Worm (Caenorhabditis elegans) whole organism, L2 larva: ENCODE measurements around the gene Y37E11AM.3.

Experiments used
- C34F6.9 ChIP-seq: fragments of 150-350 bp; optimal IDR thresholded peaks from 2 replicates; lab custom pipeline; 2014; ENCODE audit warnings: missing biosample characterization, missing genetic modification characterization
- F13H6.1 ChIP-seq: sonication (generic microtip); optimal IDR thresholded peaks from 2 replicates; lab custom pipeline; 2016; ENCODE audit warnings: missing genetic modification characterization, missing compliant biosample characterization
- R02D3.7 ChIP-seq: fragments of 150-350 bp; optimal IDR thresholded peaks from 2 replicates; lab custom pipeline; 2014; ENCODE audit warnings: missing biosample characterization, missing genetic modification characterization
- Y55F3AM.14 ChIP-seq: fragments of 200-800 bp; sonication (Bioruptor generic); optimal IDR thresholded peaks from 2 replicates; lab custom pipeline; 2018; ENCODE audit warnings: mild to moderate bottlenecking, missing genetic modification characterization, missing compliant biosample characterization
- ZK546.5 ChIP-seq: sonication (generic microtip); optimal IDR thresholded peaks from 2 replicates; lab custom pipeline; 2017; ENCODE audit warnings: missing biosample characterization, missing genetic modification characterization
- alr-1 ChIP-seq: fragments of 150-350 bp; optimal IDR thresholded peaks from 2 replicates; lab custom pipeline; 2014; ENCODE audit warnings: missing biosample characterization, missing genetic modification characterization
- aly-2 ChIP-seq: fragments of 150-350 bp; optimal IDR thresholded peaks from 2 replicates; lab custom pipeline; 2014; ENCODE audit warnings: missing biosample characterization, missing genetic modification characterization
- ama-1 ChIP-seq: fragments of 150-350 bp; optimal IDR thresholded peaks from 2 replicates; lab custom pipeline; 2018; ENCODE audit warnings: inconsistent platforms
- blmp-1 ChIP-seq: sonication (generic microtip); optimal IDR thresholded peaks from 2 replicates; lab custom pipeline; 2017; ENCODE audit warnings: missing genetic modification characterization, mild to moderate bottlenecking, missing compliant biosample characterization, antibody characterized with exemption, moderate library complexity; ENCODE audit not compliant: insufficient read depth
- ceh-16 ChIP-seq: fragments of 150-350 bp; optimal IDR thresholded peaks from 2 replicates; lab custom pipeline; 2014; ENCODE audit warnings: missing biosample characterization, missing genetic modification characterization
- ceh-82 ChIP-seq: fragments of 150-350 bp; optimal IDR thresholded peaks from 2 replicates; lab custom pipeline; 2014; ENCODE audit warnings: missing biosample characterization, missing genetic modification characterization
- crh-2 ChIP-seq: sonication (generic microtip); optimal IDR thresholded peaks from 2 replicates; lab custom pipeline; 2017; ENCODE audit warnings: missing biosample characterization, missing genetic modification characterization
- dmd-4 ChIP-seq: sonication (generic microtip); optimal IDR thresholded peaks from 2 replicates; lab custom pipeline; 2017; ENCODE audit warnings: missing biosample characterization, missing genetic modification characterization
- egl-27 ChIP-seq: sonication (generic microtip); optimal IDR thresholded peaks from 3 replicates; lab custom pipeline; 2017; ENCODE audit warnings: missing biosample characterization, missing genetic modification reagents, missing genetic modification characterization
- elt-1 ChIP-seq: fragments of 150-350 bp; optimal IDR thresholded peaks from 2 replicates; lab custom pipeline; 2014; ENCODE audit warnings: missing biosample characterization, missing genetic modification characterization
- elt-3 ChIP-seq: sonication (generic microtip); optimal IDR thresholded peaks from 2 replicates; lab custom pipeline; 2017; ENCODE audit warnings: missing biosample characterization, missing genetic modification characterization
- fos-1 ChIP-seq: fragments of 150-350 bp; optimal IDR thresholded peaks from 2 replicates; lab custom pipeline; 2014; ENCODE audit warnings: missing biosample characterization, missing genetic modification characterization
- gmeb-1 ChIP-seq: fragments of 150-350 bp; optimal IDR thresholded peaks from 2 replicates; lab custom pipeline; 2014; ENCODE audit warnings: missing biosample characterization, missing genetic modification characterization
- lin-11 ChIP-seq: fragments of 150-350 bp; sonication (generic microtip); optimal IDR thresholded peaks from 2 replicates; lab custom pipeline; 2014; ENCODE audit warnings: missing biosample characterization, missing genetic modification characterization, inconsistent platforms, mixed read lengths
- lin-13 ChIP-seq: fragments of 150-350 bp; optimal IDR thresholded peaks from 2 replicates; lab custom pipeline; 2014; ENCODE audit warnings: missing biosample characterization, missing genetic modification reagents, missing genetic modification characterization
- lin-39 ChIP-seq: fragments of 150-350 bp; optimal IDR thresholded peaks from 2 replicates; lab custom pipeline; 2014; ENCODE audit warnings: missing biosample characterization, missing genetic modification reagents, missing genetic modification characterization
- lsy-2 ChIP-seq, 2 experiments: fragments of 150-350 bp in 1 of 2; sonication (generic microtip) in 1 of 2; optimal IDR thresholded peaks; 2 replicates each; lab custom pipeline; 2014 to 2017; ENCODE audit warnings: missing biosample characterization in 2 of 2, missing genetic modification characterization in 2 of 2
- mab-5 ChIP-seq: fragments of 150-350 bp; optimal IDR thresholded peaks from 2 replicates; lab custom pipeline; 2014; ENCODE audit warnings: missing biosample characterization, missing genetic modification characterization
- mbf-1 ChIP-seq: sonication (generic microtip); optimal IDR thresholded peaks from 2 replicates; lab custom pipeline; 2017; ENCODE audit warnings: missing biosample characterization, missing genetic modification characterization
- mdl-1 ChIP-seq, 2 experiments: fragments of 150-350 bp in 1 of 2; sonication (generic microtip) in 1 of 2; optimal IDR thresholded peaks; 2 replicates each; lab custom pipeline; 2017; ENCODE audit warnings: missing biosample characterization in 2 of 2, missing genetic modification characterization in 2 of 2
- nhr-10 ChIP-seq: sonication (generic microtip); optimal IDR thresholded peaks from 2 replicates; lab custom pipeline; 2017; ENCODE audit warnings: missing biosample characterization, missing genetic modification characterization
- nhr-11 ChIP-seq: fragments of 150-350 bp; optimal IDR thresholded peaks from 2 replicates; lab custom pipeline; 2014; ENCODE audit warnings: missing biosample characterization, missing genetic modification characterization
- nhr-12 ChIP-seq: fragments of 150-350 bp; optimal IDR thresholded peaks from 2 replicates; lab custom pipeline; 2014; ENCODE audit warnings: missing biosample characterization, missing genetic modification characterization
- nhr-129 ChIP-seq: fragments of 150-350 bp; optimal IDR thresholded peaks from 2 replicates; lab custom pipeline; 2014; ENCODE audit warnings: missing biosample characterization, missing genetic modification characterization
- nhr-21 ChIP-seq: fragments of 150-350 bp; optimal IDR thresholded peaks from 2 replicates; lab custom pipeline; 2014; ENCODE audit warnings: missing biosample characterization, missing genetic modification characterization
- nhr-23 ChIP-seq: fragments of 150-350 bp; optimal IDR thresholded peaks from 2 replicates; lab custom pipeline; 2014; ENCODE audit warnings: missing biosample characterization, missing genetic modification reagents, missing genetic modification characterization
- nhr-237 ChIP-seq: fragments of 150-350 bp; optimal IDR thresholded peaks from 2 replicates; lab custom pipeline; 2014; ENCODE audit warnings: missing biosample characterization, missing genetic modification characterization
- nhr-25 ChIP-seq: fragments of 150-350 bp; sonication (generic microtip); optimal IDR thresholded peaks from 3 replicates; lab custom pipeline; 2014; ENCODE audit warnings: missing biosample characterization, missing genetic modification characterization
- nhr-6 ChIP-seq: fragments of 150-350 bp; optimal IDR thresholded peaks from 2 replicates; lab custom pipeline; 2014; ENCODE audit warnings: missing biosample characterization, missing genetic modification characterization
- nhr-77 ChIP-seq: fragments of 150-350 bp; optimal IDR thresholded peaks from 2 replicates; lab custom pipeline; 2014; ENCODE audit warnings: missing biosample characterization, missing genetic modification characterization
- peb-1 ChIP-seq: fragments of 150-350 bp; optimal IDR thresholded peaks from 2 replicates; lab custom pipeline; 2014; ENCODE audit warnings: missing biosample characterization, missing genetic modification characterization
- sem-4 ChIP-seq: fragments of 150-350 bp; optimal IDR thresholded peaks from 2 replicates; lab custom pipeline; 2014; ENCODE audit warnings: missing biosample characterization, missing genetic modification reagents, missing genetic modification characterization
- skn-1 ChIP-seq: sonication (generic microtip); optimal IDR thresholded peaks from 2 replicates; lab custom pipeline; 2017; ENCODE audit warnings: missing biosample characterization, missing genetic modification characterization
- sma-3 ChIP-seq: sonication (generic microtip); optimal IDR thresholded peaks from 2 replicates; lab custom pipeline; 2016; ENCODE audit warnings: missing genetic modification reagents, missing genetic modification characterization, missing compliant biosample characterization
- sma-9 ChIP-seq, 2 experiments: fragments of 150-350 bp in 1 of 2; sonication (generic microtip) in 1 of 2; optimal IDR thresholded peaks; 2 replicates each; lab custom pipeline; 2014 to 2016; ENCODE audit warnings: missing genetic modification characterization in 2 of 2, mild to moderate bottlenecking in 1 of 2, missing biosample characterization in 1 of 2, missing compliant biosample characterization in 1 of 2, missing genetic modification reagents in 1 of 2, moderate library complexity in 1 of 2
- snpc-4 ChIP-seq: fragments of 150-350 bp; optimal IDR thresholded peaks from 2 replicates; lab custom pipeline; 2014; ENCODE audit warnings: missing biosample characterization, missing genetic modification characterization
- unc-39 ChIP-seq: fragments of 150-350 bp; optimal IDR thresholded peaks from 2 replicates; lab custom pipeline; 2014; ENCODE audit warnings: missing biosample characterization, missing genetic modification characterization
- unc-55 ChIP-seq: fragments of 150-350 bp; sonication (generic microtip); optimal IDR thresholded peaks from 3 replicates; lab custom pipeline; 2014; ENCODE audit warnings: missing biosample characterization, missing genetic modification reagents, missing genetic modification characterization
- unc-62 ChIP-seq: fragments of 150-350 bp; optimal IDR thresholded peaks from 2 replicates; lab custom pipeline; 2014; ENCODE audit warnings: missing biosample characterization, missing genetic modification reagents, missing genetic modification characterization
- zag-1 ChIP-seq: fragments of 150-350 bp; optimal IDR thresholded peaks from 2 replicates; lab custom pipeline; 2014; ENCODE audit warnings: missing biosample characterization, missing genetic modification characterization
- ztf-1 ChIP-seq: fragments of 200-800 bp; sonication (Bioruptor generic); conservative IDR thresholded peaks from 2 replicates; pipeline ENCODE4 v1.3.6; 2022; ENCODE audit warnings: missing genetic modification characterization, missing compliant biosample characterization
- ztf-11 ChIP-seq: sonication (generic microtip); optimal IDR thresholded peaks from 2 replicates; lab custom pipeline; 2017; ENCODE audit warnings: missing biosample characterization, missing genetic modification characterization
- ztf-4 ChIP-seq: fragments of 150-350 bp; optimal IDR thresholded peaks from 2 replicates; lab custom pipeline; 2014; ENCODE audit warnings: missing biosample characterization, missing genetic modification characterization

The Y37E11AM.3 gene

DNA sequence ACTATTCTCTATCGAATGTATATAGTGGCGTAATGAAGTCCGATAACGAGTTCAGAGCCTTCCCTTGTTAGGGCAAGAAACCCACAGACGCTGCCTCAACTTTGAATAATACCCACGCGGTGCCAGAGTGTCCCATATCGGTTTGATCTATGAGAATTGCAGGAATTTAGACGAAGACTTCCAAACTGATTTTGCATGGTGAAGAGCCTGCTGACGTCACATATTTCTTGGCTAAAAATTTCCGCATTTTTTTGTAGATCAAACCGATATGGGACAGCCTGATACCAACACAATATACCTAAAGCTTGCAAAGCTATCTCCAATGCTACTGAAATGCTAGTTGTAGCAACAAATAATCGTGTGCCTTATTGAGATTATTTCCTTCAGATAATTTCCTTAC is 22.9 kb upstream of the Y37E11AM.3 start:
- no peak for TF ChIP-seq nhr-6
- no peak for TF ChIP-seq ztf-11 (tag; lab: Kevin White, UChicago)
- no peak for TF ChIP-seq nhr-25 (tag; lab: Kevin White, UChicago)
- TF ChIP-seq skn-1 (tag; lab: Kevin White, UChicago): no peak
- TF ChIP-seq nhr-21 (tag; lab: Kevin White, UChicago): no peak
- no peak for TF ChIP-seq zag-1 (tag; lab: Kevin White, UChicago)
- TF ChIP-seq mbf-1: no peak

DNA sequence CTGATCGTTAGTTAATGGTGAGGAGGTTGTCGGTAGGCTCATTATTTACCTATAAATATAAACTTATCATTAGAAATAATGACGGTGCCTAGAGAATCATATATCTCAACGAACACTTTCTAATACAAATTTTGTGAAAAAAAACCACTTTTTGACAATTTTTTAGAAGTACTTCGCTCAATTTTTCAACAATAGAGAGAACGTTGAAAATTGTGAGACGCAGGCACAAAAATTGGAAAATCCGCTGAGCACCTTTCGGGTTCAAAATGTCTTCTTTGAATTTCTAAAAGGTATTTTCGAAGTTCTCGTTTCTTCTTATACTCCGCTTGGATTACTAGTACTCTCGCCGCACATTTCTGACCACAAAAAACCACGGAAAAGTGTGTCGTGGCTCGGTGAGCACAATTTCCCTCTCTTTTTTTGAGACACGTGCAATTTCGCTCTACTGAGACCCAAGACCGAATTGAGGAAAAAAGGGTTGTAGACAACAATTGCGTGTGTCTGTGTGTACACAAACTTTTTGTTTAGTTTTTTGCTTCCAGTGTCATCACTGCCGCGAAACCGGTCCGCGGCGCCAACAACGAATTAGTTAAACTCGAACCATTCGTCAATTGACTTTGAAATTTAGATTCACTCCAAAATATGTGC is 22.0 kb upstream of the Y37E11AM.3 start, which contains the start of gene nape-1:
Gene nape-1, minus strand, starts transcription at position 51 of the 648 bp plus-strand sequence.
- no peak for TF ChIP-seq nhr-10 (tag; lab: Kevin White, UChicago)
- no peak for TF ChIP-seq nhr-21 (tag; lab: Kevin White, UChicago)
- TF ChIP-seq F13H6.1 (tag; lab: Kevin White, UChicago): peak; percentile 68
- peak; percentile 41 for TF ChIP-seq lin-13 (GFP tag; lab: Kevin White, UChicago)
- TF ChIP-seq dmd-4 (tag; lab: Kevin White, UChicago): no peak
- TF ChIP-seq elt-3 (tag; lab: Kevin White, UChicago): no peak
- TF ChIP-seq zag-1 (tag; lab: Kevin White, UChicago): no peak
- TF ChIP-seq egl-27 (tag; lab: Kevin White, UChicago): no peak
- TF ChIP-seq nhr-11 (tag; lab: Kevin White, UChicago): no peak
- no peak for TF ChIP-seq ceh-82
- no peak for TF ChIP-seq peb-1 (tag; lab: Kevin White, UChicago)
- no peak for TF ChIP-seq alr-1
- peak; percentile 43 for TF ChIP-seq fos-1 (tag; lab: Kevin White, UChicago)
- no peak for TF ChIP-seq ceh-16 (tag; lab: Kevin White, UChicago)
- no peak for TF ChIP-seq aly-2 (tag; lab: Kevin White, UChicago)
- peak; percentile 74 for TF ChIP-seq nhr-129 (tag; lab: Kevin White, UChicago)
- no peak for TF ChIP-seq elt-1 (tag; lab: Kevin White, UChicago)
- no peak for TF ChIP-seq skn-1 (tag; lab: Kevin White, UChicago)
- TF ChIP-seq lin-11 (tag; lab: Kevin White, UChicago): no peak
- peak in 1 of 2 experiments; percentile 28 for TF ChIP-seq lsy-2 (tag; optimal IDR thresholded peaks at IDR 0.05; lab: Kevin White, UChicago)
- no peak for TF ChIP-seq R02D3.7 (tag; lab: Kevin White, UChicago)
- TF ChIP-seq ZK546.5 (tag; lab: Kevin White, UChicago): no peak
- TF ChIP-seq ztf-11 (tag; lab: Kevin White, UChicago): no peak
- TF ChIP-seq mbf-1: no peak
- TF ChIP-seq ztf-1 (GFP tag; lab: Robert Waterston, UW): no peak
- peak; percentile 52 for TF ChIP-seq crh-2
- no peak for TF ChIP-seq sem-4 (tag; lab: Kevin White, UChicago)
- no peak for TF ChIP-seq Y55F3AM.14 (GFP tag; lab: Kevin White, UChicago)
- TF ChIP-seq C34F6.9 (tag; lab: Kevin White, UChicago): peak; percentile 46
- peak; percentile 34 for TF ChIP-seq gmeb-1 (tag; lab: Kevin White, UChicago)
- no peak for TF ChIP-seq unc-39 (tag; lab: Kevin White, UChicago)
- TF ChIP-seq unc-55 (GFP tag; lab: Kevin White, UChicago): peak; percentile 47
- TF ChIP-seq sma-3 (GFP tag; lab: Kevin White, UChicago): no peak
- no peak for TF ChIP-seq nhr-25 (tag; lab: Kevin White, UChicago)
- peak; percentile 4 for TF ChIP-seq sma-9 (GFP tag; optimal IDR thresholded peaks at IDR 0.05; lab: Kevin White, UChicago)
- TF ChIP-seq sma-9 (tag; optimal IDR thresholded peaks at IDR 0.05; lab: Kevin White, UChicago): no peak
- TF ChIP-seq nhr-6: no peak
- TF ChIP-seq mdl-1 (tag; optimal IDR thresholded peaks at IDR 0.05; lab: Kevin White, UChicago): peak in 1 of 2 experiments; percentile 28
- TF ChIP-seq snpc-4 (tag; lab: Kevin White, UChicago): no peak
- no peak for TF ChIP-seq ama-1 (lab: Kevin White, UChicago)
- no peak for TF ChIP-seq nhr-237 (tag; lab: Kevin White, UChicago)
- TF ChIP-seq blmp-1 (tag; lab: Kevin White, UChicago): no peak
- no peak for TF ChIP-seq mab-5 (tag; lab: Kevin White, UChicago)
- no peak for TF ChIP-seq unc-62 (GFP tag; lab: Kevin White, UChicago)
- TF ChIP-seq nhr-77: no peak
- no peak for TF ChIP-seq ztf-4 (tag; lab: Kevin White, UChicago)
- TF ChIP-seq lin-39 (tag; lab: Kevin White, UChicago): no peak
- TF ChIP-seq nhr-23 (tag; lab: Kevin White, UChicago): no peak
- TF ChIP-seq nhr-12 (tag; lab: Kevin White, UChicago): no peak
